Worm (Caenorhabditis elegans) whole organism, young adult: Measurements from ENCODE around the gene col-181.

Experiments
- F52B5.7 ChIP-seq: sonication (generic microtip); optimal IDR thresholded peaks from 2 replicates; lab custom pipeline; 2016; ENCODE audit warnings: mild to moderate bottlenecking, missing genetic modification characterization, missing compliant biosample characterization
- ama-1 ChIP-seq, 3 experiments: fragments of 150-350 bp in 1 of 3; sonication (generic microtip) in 2 of 3; optimal IDR thresholded peaks; 2 replicates each; lab custom pipeline; 2014 to 2018; ENCODE audit warnings: missing biosample characterization in 2 of 3, missing genetic modification characterization in 2 of 3, missing genetic modification reagents in 2 of 3

DNA sequence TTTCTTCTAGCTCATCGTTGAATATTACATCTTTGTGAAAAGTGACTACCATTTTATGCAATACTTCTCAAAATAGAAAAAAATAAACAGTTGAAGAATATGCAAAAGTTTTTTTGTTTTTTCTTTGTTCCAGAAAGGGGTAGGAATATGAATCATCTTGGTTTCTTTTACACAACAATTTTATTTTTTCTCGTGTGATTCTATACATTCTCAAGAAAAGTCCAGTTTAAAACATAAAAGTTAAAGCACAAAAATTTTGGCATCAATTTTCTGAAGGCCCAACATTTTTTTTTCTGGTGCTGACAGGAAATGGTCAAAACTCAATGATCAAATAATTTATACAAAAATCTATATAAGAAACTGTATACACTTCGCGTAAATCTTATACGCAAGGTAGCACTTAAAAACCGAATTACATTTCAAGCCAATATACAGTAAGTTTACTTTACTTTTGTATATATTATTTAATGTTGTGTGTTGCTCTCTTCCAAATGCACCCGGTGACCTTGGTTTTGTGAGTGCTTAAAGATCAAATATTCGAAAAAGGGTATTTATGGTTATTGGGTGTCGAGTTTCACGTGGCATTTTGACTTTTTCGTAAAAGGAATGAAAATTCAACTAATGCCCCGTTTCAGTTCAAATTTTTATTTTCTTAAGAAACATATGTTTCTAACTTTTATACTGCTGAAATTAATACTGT, 3.9 kb downstream of the col-181 start, which contains the start of the genes W03G11.2 and lgc-13:
- TF ChIP-seq F52B5.7 (no peak), ama-1 (optimal IDR thresholded peaks at IDR 0.05; lab: Kevin White, UChicago) (no peak), ama-1 (GFP tag; optimal IDR thresholded peaks at IDR 0.05; lab: Kevin White, UChicago) (no peak)
